Fruit fly (Drosophila melanogaster): ENCODE results near the gene Nep5.

dm6 chr3R:27033935-27034334 is 30.1 kb downstream of the Nep5 start:
- TF ChIP-seq Myc (optimal IDR thresholded peaks at IDR 0.05) (no peak), h (GFP tag; optimal IDR thresholded peaks at IDR 0.05) (no peak), Mio (GFP tag; optimal IDR thresholded peaks at IDR 0.05) (no peak), Hr83 (GFP tag; optimal IDR thresholded peaks at IDR 0.05; ENCODE audit: poor library complexity, severe bottlenecking) (no peak), Sp1 (GFP tag; optimal IDR thresholded peaks at IDR 0.05) (no peak)
